Worm (Caenorhabditis elegans) whole organism, L4 larva: Measurements from ENCODE around the gene B0024.3.

ENCODE experiments used
- D1046.2 ChIP-seq: fragments of 200-800 bp; sonication (Bioruptor generic); IDR thresholded peaks from 2 replicates; pipeline ENCODE4 v1.3.6; 2022; ENCODE audit warnings: missing genetic modification characterization, missing compliant biosample characterization
- F26F4.8 ChIP-seq: fragments of 200-800 bp; sonication (Bioruptor generic); conservative IDR thresholded peaks from 2 replicates; pipeline ENCODE4 v1.3.6; 2022; ENCODE audit warnings: missing genetic modification characterization, missing compliant biosample characterization
- F44E2.7 ChIP-seq: fragments of 200-800 bp; sonication (Bioruptor generic); IDR thresholded peaks from 2 replicates; pipeline ENCODE4 v2.1.2; 2022; ENCODE audit warnings: missing genetic modification characterization, missing compliant biosample characterization
- R02D3.7 ChIP-seq: fragments of 150-350 bp; sonication (generic microtip); optimal IDR thresholded peaks from 3 replicates; lab custom pipeline; 2014; ENCODE audit warnings: missing biosample characterization, missing genetic modification characterization
- T20F7.1 ChIP-seq: fragments of 200-800 bp; sonication (Bioruptor generic); optimal IDR thresholded peaks from 2 replicates; lab custom pipeline; 2018; ENCODE audit warnings: mild to moderate bottlenecking, missing genetic modification characterization, missing compliant biosample characterization
- T26A8.4 ChIP-seq: fragments of 200-800 bp; sonication (Bioruptor generic); IDR thresholded peaks from 2 replicates; pipeline ENCODE4 v1.3.6; 2022; ENCODE audit warnings: missing genetic modification characterization, missing compliant biosample characterization
- Y105C5A.15 ChIP-seq: fragments of 200-800 bp; sonication (Bioruptor generic); IDR thresholded peaks from 2 replicates; pipeline ENCODE4 v1.3.6; 2022; ENCODE audit warnings: missing genetic modification characterization, missing compliant biosample characterization
- Y48G9A.11 ChIP-seq: fragments of 200-800 bp; sonication (Bioruptor generic); IDR thresholded peaks from 2 replicates; pipeline ENCODE4 v1.3.6; 2022; ENCODE audit warnings: missing genetic modification reagents, missing genetic modification characterization, missing compliant biosample characterization
- Y5F2A.4 ChIP-seq: fragments of 200-800 bp; sonication (Bioruptor generic); optimal IDR thresholded peaks from 2 replicates; lab custom pipeline; 2018; ENCODE audit warnings: mild to moderate bottlenecking, missing genetic modification characterization, missing compliant biosample characterization
- ZK337.2 ChIP-seq: fragments of 200-800 bp; sonication (Bioruptor generic); IDR thresholded peaks from 2 replicates; pipeline ENCODE4 v1.3.6; 2022; ENCODE audit warnings: missing genetic modification reagents, missing genetic modification characterization, missing compliant biosample characterization
- aha-1 ChIP-seq: fragments of 150-350 bp; peaks from one replicate; lab custom pipeline; 2014; ENCODE audit warnings: missing biosample characterization, missing genetic modification characterization
- ama-1 ChIP-seq: fragments of 150-350 bp; optimal IDR thresholded peaks from 2 replicates; lab custom pipeline; 2014; ENCODE audit warnings: inconsistent platforms, mixed read lengths
- arid-1 ChIP-seq: fragments of 200-800 bp; sonication (Bioruptor generic); conservative IDR thresholded peaks from 2 replicates; pipeline ENCODE4 v1.3.6; 2022; ENCODE audit warnings: missing genetic modification reagents, missing genetic modification characterization, missing compliant biosample characterization
- ceh-28 ChIP-seq: fragments of 150-350 bp; optimal IDR thresholded peaks from 2 replicates; lab custom pipeline; 2014; ENCODE audit warnings: missing biosample characterization, missing genetic modification reagents, missing genetic modification characterization
- ceh-44 ChIP-seq: fragments of 200-800 bp; sonication (Bioruptor generic); IDR thresholded peaks from 2 replicates; pipeline ENCODE4 v1.3.6; 2022; ENCODE audit warnings: missing genetic modification reagents, missing genetic modification characterization, missing compliant biosample characterization
- ceh-62 ChIP-seq: sonication (generic microtip); optimal IDR thresholded peaks from 2 replicates; lab custom pipeline; 2017; ENCODE audit warnings: missing biosample characterization, missing genetic modification characterization
- cey-2 ChIP-seq: sonication (generic microtip); optimal IDR thresholded peaks from 3 replicates; lab custom pipeline; 2017; ENCODE audit warnings: missing genetic modification characterization, mild to moderate bottlenecking, missing compliant biosample characterization, antibody characterized with exemption, borderline replicate concordance; ENCODE audit not compliant: insufficient read depth
- ctbp-1 ChIP-seq: fragments of 200-800 bp; sonication (Bioruptor generic); IDR thresholded peaks from 2 replicates; pipeline ENCODE4 v1.3.6; 2022; ENCODE audit warnings: missing genetic modification reagents, missing genetic modification characterization, missing compliant biosample characterization
- daf-12 ChIP-seq: fragments of 150-350 bp; optimal IDR thresholded peaks from 2 replicates; lab custom pipeline; 2014; ENCODE audit warnings: missing biosample characterization, missing genetic modification reagents, missing genetic modification characterization
- daf-19 ChIP-seq: fragments of 200-800 bp; sonication (Bioruptor generic); conservative IDR thresholded peaks from 2 replicates; pipeline ENCODE4 v1.3.6; 2022; ENCODE audit warnings: missing genetic modification characterization, missing compliant biosample characterization
- dmd-6 ChIP-seq: fragments of 200-800 bp; sonication (Bioruptor generic); IDR thresholded peaks from 2 replicates; pipeline ENCODE4 v1.3.6; 2022; ENCODE audit warnings: missing genetic modification reagents, missing genetic modification characterization, missing compliant biosample characterization
- hmg-1.1 ChIP-seq: fragments of 200-800 bp; sonication (Bioruptor generic); IDR thresholded peaks from 2 replicates; pipeline ENCODE4 v1.3.6; 2022; ENCODE audit warnings: missing genetic modification reagents, missing genetic modification characterization, missing compliant biosample characterization
- lin-1 ChIP-seq: fragments of 200-800 bp; sonication (Bioruptor generic); IDR thresholded peaks from 2 replicates; pipeline ENCODE4 v1.3.6; 2022; ENCODE audit warnings: missing genetic modification reagents, missing genetic modification characterization, missing compliant biosample characterization
- lin-13 ChIP-seq: fragments of 150-350 bp; optimal IDR thresholded peaks from 2 replicates; lab custom pipeline; 2014; ENCODE audit warnings: missing biosample characterization, missing genetic modification reagents, missing genetic modification characterization
- lin-15B ChIP-seq: fragments of 150-350 bp; sonication (generic microtip); optimal IDR thresholded peaks from 3 replicates; lab custom pipeline; 2014; ENCODE audit warnings: missing biosample characterization, missing genetic modification characterization
- lsy-2 ChIP-seq, 2 experiments: fragments of 150-350 bp in 1 of 2; sonication (generic microtip) in 1 of 2; optimal IDR thresholded peaks; 2 replicates each; lab custom pipeline; 2014 to 2017; ENCODE audit warnings: missing biosample characterization in 2 of 2, missing genetic modification characterization in 2 of 2
- madf-9 ChIP-seq: fragments of 200-800 bp; sonication (Bioruptor generic); conservative IDR thresholded peaks from 2 replicates; pipeline ENCODE4 v1.3.6; 2022; ENCODE audit warnings: missing genetic modification reagents, missing genetic modification characterization, missing compliant biosample characterization
- mep-1 ChIP-seq: fragments of 150-350 bp; sonication (generic microtip); optimal IDR thresholded peaks from 3 replicates; lab custom pipeline; 2014; ENCODE audit warnings: missing biosample characterization, missing genetic modification characterization
- mxl-2 ChIP-seq: fragments of 200-800 bp; sonication (Bioruptor generic); conservative IDR thresholded peaks from 2 replicates; pipeline ENCODE4 v1.3.6; 2022; ENCODE audit warnings: missing genetic modification reagents, missing genetic modification characterization, missing compliant biosample characterization
- mxl-3 ChIP-seq: fragments of 200-800 bp; sonication (Bioruptor generic); optimal IDR thresholded peaks from 2 replicates; lab custom pipeline; 2018; ENCODE audit warnings: mild to moderate bottlenecking, missing genetic modification characterization, missing compliant biosample characterization
- nhr-237 ChIP-seq: sonication (generic microtip); optimal IDR thresholded peaks from 2 replicates; lab custom pipeline; 2017; ENCODE audit warnings: missing biosample characterization, missing genetic modification characterization
- nhr-28 ChIP-seq: fragments of 150-350 bp; optimal IDR thresholded peaks from 2 replicates; lab custom pipeline; 2014; ENCODE audit warnings: missing biosample characterization, missing genetic modification characterization
- nhr-6 ChIP-seq: fragments of 150-350 bp; optimal IDR thresholded peaks from 2 replicates; lab custom pipeline; 2014; ENCODE audit warnings: missing biosample characterization, missing genetic modification characterization
- nhr-76 ChIP-seq: fragments of 150-350 bp; optimal IDR thresholded peaks from 2 replicates; lab custom pipeline; 2014; ENCODE audit warnings: missing biosample characterization, missing genetic modification characterization
- pqm-1 ChIP-seq: sonication (generic microtip); optimal IDR thresholded peaks from 2 replicates; lab custom pipeline; 2017; ENCODE audit warnings: missing biosample characterization, missing genetic modification characterization
- set-16 ChIP-seq: fragments of 200-800 bp; sonication (Bioruptor generic); IDR thresholded peaks from 2 replicates; pipeline ENCODE4 v1.3.6; 2022; ENCODE audit warnings: missing genetic modification reagents, missing genetic modification characterization, missing compliant biosample characterization
- skn-1 ChIP-seq: fragments of 150-350 bp; optimal IDR thresholded peaks from 2 replicates; lab custom pipeline; 2014; ENCODE audit warnings: missing biosample characterization, missing genetic modification characterization
- spr-3 ChIP-seq: fragments of 200-800 bp; sonication (Bioruptor generic); optimal IDR thresholded peaks from 2 replicates; lab custom pipeline; 2018; ENCODE audit warnings: mild to moderate bottlenecking, missing genetic modification characterization, missing compliant biosample characterization
- tra-1 ChIP-seq: fragments of 200-800 bp; sonication (Bioruptor generic); IDR thresholded peaks from 2 replicates; pipeline ENCODE4 v1.3.6; 2022; ENCODE audit warnings: missing genetic modification reagents, missing genetic modification characterization, missing compliant biosample characterization
- unc-62 ChIP-seq, 3 experiments: fragments of 150-350 bp in 1 of 3; sonication (generic microtip); optimal IDR thresholded peaks in 2 of 3; peaks in 1 of 3; 1 replicate in 1 of 3; 2 replicates in 2 of 3; lab custom pipeline; 2014 to 2017; ENCODE audit warnings: missing biosample characterization in 3 of 3, missing genetic modification characterization in 3 of 3, missing genetic modification reagents in 3 of 3, missing genotype in 1 of 3
- zfp-3 ChIP-seq: fragments of 200-800 bp; sonication (Bioruptor generic); conservative IDR thresholded peaks from 2 replicates; pipeline ENCODE4 v1.3.6; 2022; ENCODE audit warnings: missing genetic modification reagents, missing genetic modification characterization, missing compliant biosample characterization
- zip-2 ChIP-seq: fragments of 150-350 bp; optimal IDR thresholded peaks from 2 replicates; lab custom pipeline; 2014; ENCODE audit warnings: missing biosample characterization, missing genetic modification characterization
- ztf-11 ChIP-seq: fragments of 150-350 bp; optimal IDR thresholded peaks from 2 replicates; lab custom pipeline; 2014; ENCODE audit warnings: missing biosample characterization, missing genetic modification characterization

Gene B0024.3

ce11 chrV:10283444-10283843, 3.9 kb upstream of the B0024.3 start, which contains the start of gene lys-3:
Gene lys-3 (minus strand): TSS chrV:10283544.
- TF ChIP-seq R02D3.7 (tag; lab: Kevin White, UChicago) (no peak), pqm-1 (tag; lab: Kevin White, UChicago) (no peak)

DNA sequence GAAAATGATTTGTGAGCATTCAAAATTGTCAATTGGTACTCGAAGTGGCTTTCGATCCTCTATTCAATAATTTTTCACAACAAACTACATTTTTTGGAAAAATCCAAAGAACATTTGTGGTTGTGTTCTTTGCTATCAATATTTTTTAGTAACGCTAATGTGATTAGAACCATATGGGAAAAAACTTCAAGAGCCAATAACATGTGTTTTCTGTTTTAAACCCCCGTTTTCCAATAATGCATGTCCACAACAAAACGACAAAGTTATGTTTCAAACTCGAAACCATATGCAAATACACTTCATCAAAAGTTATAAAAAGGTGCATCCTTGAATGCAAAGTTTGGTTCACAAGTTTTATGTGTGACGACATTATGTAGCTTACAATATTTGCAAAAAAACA, 1.5 kb upstream of the B0024.3 start:
- TF ChIP-seq zip-2 (tag; lab: Kevin White, UChicago), result no peak
- no peak for TF ChIP-seq R02D3.7 (tag; lab: Kevin White, UChicago)
- TF ChIP-seq madf-9 (GFP tag; lab: Robert Waterston, UW), result no peak
- TF ChIP-seq spr-3 (GFP tag; lab: Kevin White, UChicago), result no peak
- TF ChIP-seq Y5F2A.4 (GFP tag; lab: Kevin White, UChicago), result no peak
- TF ChIP-seq set-16 (GFP tag; lab: Robert Waterston, UW), result no peak
- TF ChIP-seq skn-1 (tag; lab: Kevin White, UChicago), result no peak
- TF ChIP-seq lsy-2 (tag; optimal IDR thresholded peaks at IDR 0.05; lab: Kevin White, UChicago), result no peak
- TF ChIP-seq ceh-28, result no peak
- no peak for TF ChIP-seq mxl-3

ce11 chrV:10289743-10290142, 2.4 kb downstream of the B0024.3 start, which contains the start of gene B0024.15:
Gene B0024.15 (plus strand): TSS chrV:10290043.
- TF ChIP-seq ZK337.2 (GFP tag; lab: Robert Waterston, UW) (no peak), aha-1 (peak; percentile 47), daf-19 (GFP tag; lab: Robert Waterston, UW) (no peak)

DNA sequence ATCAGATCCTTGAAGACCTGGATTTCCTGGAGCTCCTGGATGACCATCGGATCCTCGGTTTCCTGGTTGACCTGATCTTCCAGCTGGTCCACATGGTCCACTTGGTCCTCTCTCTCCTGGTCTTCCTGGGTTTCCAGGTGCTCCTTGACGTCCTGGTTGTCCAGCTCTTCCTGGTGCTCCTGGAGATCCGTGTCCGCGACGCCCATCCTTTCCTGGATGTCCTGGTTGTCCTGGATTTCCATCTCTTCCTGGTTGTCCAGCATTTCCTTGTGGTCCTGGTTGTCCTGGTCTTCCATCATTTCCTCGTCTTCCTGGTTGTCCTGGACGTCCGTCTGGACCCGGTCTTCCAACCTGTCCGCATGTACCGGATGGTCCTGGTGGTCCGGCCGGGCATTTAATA, 4.5 kb downstream of the B0024.3 start:
- no peak for TF ChIP-seq lin-1 (GFP tag; lab: Robert Waterston, UW)
- peak; percentile 76; the same call in 1 of the 2 replicates for TF ChIP-seq set-16 (GFP tag; lab: Robert Waterston, UW)
- no peak for TF ChIP-seq F44E2.7 (GFP tag; lab: Robert Waterston, UW)
- TF ChIP-seq aha-1, result peak; percentile 14
- TF ChIP-seq, all 104 proteins: peak for 2

- TF ChIP-seq zfp-3 (no peak), mxl-2 (no peak), nhr-237 (tag; lab: Kevin White, UChicago) (no peak), Y48G9A.11 (GFP tag; lab: Robert Waterston, UW) (no peak), mep-1 (tag; lab: Kevin White, UChicago) (no peak), ctbp-1 (GFP tag; lab: Robert Waterston, UW) (no peak), tra-1 (GFP tag; lab: Robert Waterston, UW) (no peak), cey-2 (peak; percentile 3), lin-13 (GFP tag; lab: Kevin White, UChicago) (no peak), pqm-1 (tag; lab: Kevin White, UChicago) (peak; percentile 66), T26A8.4 (GFP tag; lab: Robert Waterston, UW) (no peak), daf-12 (no peak), nhr-28 (tag; lab: Kevin White, UChicago) (peak; percentile 81), arid-1 (GFP tag; lab: Robert Waterston, UW) (no peak), Y105C5A.15 (no peak), F26F4.8 (GFP tag; lab: Robert Waterston, UW) (no peak), nhr-6 (tag; lab: Kevin White, UChicago) (no peak), nhr-76 (no peak), hmg-1.1 (GFP tag; lab: Robert Waterston, UW) (no peak), lin-15B (tag; lab: Kevin White, UChicago) (no peak), unc-62 (GFP tag; optimal IDR thresholded peaks at IDR 0.05 in 1 of 2; lab: Kevin White, UChicago) (peak in 1 of 2 experiments; percentile 62), unc-62 (tag; optimal IDR thresholded peaks at IDR 0.05; lab: Kevin White, UChicago) (no peak), ceh-44 (no peak), ceh-62 (tag; lab: Kevin White, UChicago) (no peak), dmd-6 (GFP tag; lab: Robert Waterston, UW) (no peak; the same call in 1 of the 2 replicates), ama-1 (lab: Kevin White, UChicago) (no peak), set-16 (GFP tag; lab: Robert Waterston, UW) (no peak), D1046.2 (GFP tag; lab: Robert Waterston, UW) (peak; percentile 6; the same call in 1 of the 2 replicates), ztf-11 (no peak), T20F7.1 (GFP tag; lab: Kevin White, UChicago) (no peak)
Observed at ce11 chrV:10292819-10293357, 5.5 kb downstream of the B0024.3 start, which contains the start of gene col-149. Gene col-149 (minus strand): TSS chrV:10292869.
